Fruit fly (Drosophila melanogaster) whole organism, prepupa: ENCODE results near the gene OdsH.

Source experiments
- Blimp-1 ChIP-seq: fragments of 200-800 bp; sonication (Bioruptor generic); optimal IDR thresholded peaks from 3 replicates; lab custom pipeline; 2017; ENCODE audit warnings: missing biosample characterization, missing genetic modification characterization, mild to moderate bottlenecking, moderate library complexity, missing genetic modification reagents
- CG10631 ChIP-seq: fragments of 200-800 bp; sonication (Bioruptor generic); optimal IDR thresholded peaks from 2 replicates; lab custom pipeline; 2016; ENCODE audit warnings: missing biosample characterization, missing genetic modification characterization
- CG10669 ChIP-seq: fragments of 200-800 bp; sonication (Bioruptor generic); optimal IDR thresholded peaks from 3 replicates; lab custom pipeline; 2018; ENCODE audit warnings: missing biosample characterization, mild to moderate bottlenecking, missing genetic modification characterization, moderate library complexity
- CG11294 ChIP-seq: fragments of 200-800 bp; sonication (Bioruptor generic); IDR thresholded peaks from 2 replicates; pipeline ENCODE4 v1.3.6; 2022; ENCODE audit warnings: missing biosample characterization, missing genetic modification characterization
- CG11762 ChIP-seq: fragments of 200-800 bp; sonication (Bioruptor generic); optimal IDR thresholded peaks from 3 replicates; lab custom pipeline; 2016; ENCODE audit warnings: missing biosample characterization, missing genetic modification characterization; ENCODE audit not compliant: insufficient read depth
- CG11902 ChIP-seq: fragments of 200-800 bp; sonication (Bioruptor generic); optimal IDR thresholded peaks from 3 replicates; lab custom pipeline; 2016; ENCODE audit warnings: missing biosample characterization, missing genetic modification characterization
- CG1621 ChIP-seq: fragments of 200-800 bp; sonication (Bioruptor generic); optimal IDR thresholded peaks from 3 replicates; lab custom pipeline; 2018; ENCODE audit warnings: missing biosample characterization, mild to moderate bottlenecking, missing genetic modification characterization
- CG3032 ChIP-seq: fragments of 200-800 bp; optimal IDR thresholded peaks from 2 replicates; lab custom pipeline; 2019; ENCODE audit warnings: missing biosample characterization, mild to moderate bottlenecking, missing genetic modification characterization, moderate library complexity
- CG31627 ChIP-seq: fragments of 200-800 bp; sonication (Bioruptor generic); optimal IDR thresholded peaks from 3 replicates; lab custom pipeline; 2016; ENCODE audit warnings: missing biosample characterization, missing genetic modification characterization
- CG32006 ChIP-seq: fragments of 200-800 bp; sonication (Bioruptor generic); optimal IDR thresholded peaks from 3 replicates; lab custom pipeline; 2017; ENCODE audit warnings: missing biosample characterization, mild to moderate bottlenecking, missing genetic modification characterization
- CG4318 ChIP-seq: fragments of 200-800 bp; sonication (Bioruptor generic); optimal IDR thresholded peaks from 3 replicates; lab custom pipeline; 2017; ENCODE audit warnings: missing biosample characterization, mild to moderate bottlenecking, missing genetic modification characterization
- CG6276 ChIP-seq: fragments of 200-800 bp; sonication (Bioruptor generic); optimal IDR thresholded peaks from 2 replicates; lab custom pipeline; 2017; ENCODE audit warnings: missing biosample characterization, mild to moderate bottlenecking, missing genetic modification characterization
- CG6792 ChIP-seq: fragments of 200-800 bp; sonication (Bioruptor generic); optimal IDR thresholded peaks from 3 replicates; lab custom pipeline; 2016; ENCODE audit warnings: missing biosample characterization, missing genetic modification characterization
- CG6808 ChIP-seq: fragments of 200-800 bp; sonication (Bioruptor generic); optimal IDR thresholded peaks from 3 replicates; lab custom pipeline; 2017; ENCODE audit warnings: missing biosample characterization, missing genetic modification characterization, mild to moderate bottlenecking, moderate library complexity, missing genetic modification reagents
- CG6854 ChIP-seq: fragments of 200-800 bp; sonication (Bioruptor generic); optimal IDR thresholded peaks from 2 replicates; lab custom pipeline; 2017; ENCODE audit warnings: missing biosample characterization, mild to moderate bottlenecking, missing genetic modification characterization
- CG7368 ChIP-seq: fragments of 200-800 bp; sonication (Bioruptor generic); optimal IDR thresholded peaks from 3 replicates; lab custom pipeline; 2016; ENCODE audit warnings: missing biosample characterization, missing genetic modification characterization
- CG8119 ChIP-seq: fragments of 200-800 bp; sonication (Bioruptor generic); IDR thresholded peaks from 3 replicates; pipeline ENCODE4 v1.3.6; 2022; ENCODE audit warnings: missing biosample characterization, missing genetic modification characterization
- CG8319 ChIP-seq: fragments of 200-800 bp; sonication (Bioruptor generic); optimal IDR thresholded peaks from 3 replicates; lab custom pipeline; 2016; ENCODE audit warnings: missing biosample characterization, missing genetic modification characterization
- Eip78C ChIP-seq: fragments of 200-800 bp; sonication (Bioruptor generic); peaks from one replicate; lab custom pipeline; 2016; ENCODE audit warnings: missing biosample characterization, missing genetic modification characterization
- Eip93F ChIP-seq: fragments of 200-800 bp; sonication (Bioruptor generic); optimal IDR thresholded peaks from 2 replicates; lab custom pipeline; 2016; ENCODE audit warnings: missing biosample characterization, mild to moderate bottlenecking, missing genetic modification characterization
- Ets21C ChIP-seq: fragments of 200-800 bp; sonication (Bioruptor generic); optimal IDR thresholded peaks from 3 replicates; lab custom pipeline; 2016; ENCODE audit warnings: missing biosample characterization, missing genetic modification characterization
- Ets96B ChIP-seq: fragments of 200-800 bp; optimal IDR thresholded peaks from 2 replicates; lab custom pipeline; 2019; ENCODE audit warnings: missing biosample characterization, mild to moderate bottlenecking, missing genetic modification characterization, moderate library complexity
- Gug ChIP-seq: fragments of 200-800 bp; sonication (Bioruptor generic); IDR thresholded peaks from 2 replicates; pipeline ENCODE4 v1.3.6; 2022; ENCODE audit warnings: missing biosample characterization, missing genetic modification characterization
- Hr4 ChIP-seq: fragments of 200-800 bp; sonication (Bioruptor generic); optimal IDR thresholded peaks from 3 replicates; lab custom pipeline; 2016; ENCODE audit warnings: missing biosample characterization, missing genetic modification characterization
- OdsH ChIP-seq: fragments of 200-800 bp; sonication (Bioruptor generic); optimal IDR thresholded peaks from 3 replicates; lab custom pipeline; 2016; ENCODE audit warnings: missing biosample characterization, missing genetic modification characterization
- Smox ChIP-seq: fragments of 200-800 bp; sonication (Bioruptor generic); optimal IDR thresholded peaks from 3 replicates; lab custom pipeline; 2016; ENCODE audit warnings: missing biosample characterization, missing genetic modification characterization
- Sox14 ChIP-seq: fragments of 200-800 bp; sonication (Bioruptor generic); optimal IDR thresholded peaks from 3 replicates; lab custom pipeline; 2016; ENCODE audit warnings: missing biosample characterization, missing genetic modification characterization
- Sox15 ChIP-seq: fragments of 200-800 bp; sonication (Bioruptor generic); optimal IDR thresholded peaks from 3 replicates; lab custom pipeline; 2016; ENCODE audit warnings: missing biosample characterization, missing genetic modification characterization
- acj6 ChIP-seq: fragments of 200-800 bp; sonication (Bioruptor generic); optimal IDR thresholded peaks from 3 replicates; lab custom pipeline; 2016; ENCODE audit warnings: missing biosample characterization, missing genetic modification characterization
- dsx ChIP-seq: fragments of 200-800 bp; optimal IDR thresholded peaks from 3 replicates; lab custom pipeline; 2019; ENCODE audit warnings: missing biosample characterization, mild to moderate bottlenecking, missing genetic modification characterization, moderate library complexity; ENCODE audit not compliant: poor library complexity, severe bottlenecking
- net ChIP-seq: fragments of 200-800 bp; sonication (Bioruptor generic); optimal IDR thresholded peaks from 3 replicates; lab custom pipeline; 2016; ENCODE audit warnings: missing biosample characterization, missing genetic modification characterization
- pdm3 ChIP-seq: fragments of 200-800 bp; sonication (Bioruptor generic); optimal IDR thresholded peaks from 3 replicates; lab custom pipeline; 2016; ENCODE audit warnings: missing biosample characterization, missing genetic modification characterization
- salr ChIP-seq, 2 experiments: fragments of 200-800 bp; sonication (Bioruptor generic); optimal IDR thresholded peaks; 3 replicates each; lab custom pipeline; 2016 to 2018; ENCODE audit warnings: missing biosample characterization in 2 of 2, missing genetic modification characterization in 2 of 2, mild to moderate bottlenecking in 1 of 2
- ss ChIP-seq, 2 experiments: fragments of 200-800 bp; sonication (Bioruptor generic); optimal IDR thresholded peaks; 2 replicates in 1 of 2; 3 replicates in 1 of 2; lab custom pipeline; 2017 to 2018; ENCODE audit warnings: mild to moderate bottlenecking in 2 of 2, missing biosample characterization in 2 of 2, missing genetic modification characterization in 2 of 2, moderate library complexity in 1 of 2
- svp ChIP-seq: fragments of 200-800 bp; sonication (Bioruptor generic); peaks from one replicate; lab custom pipeline; 2016; ENCODE audit warnings: missing biosample characterization, missing genetic modification characterization
- vri ChIP-seq: fragments of 200-800 bp; sonication (Bioruptor generic); optimal IDR thresholded peaks from 3 replicates; lab custom pipeline; 2016; ENCODE audit warnings: missing biosample characterization, mild to moderate bottlenecking, missing genetic modification characterization

OdsH gene

DNA sequence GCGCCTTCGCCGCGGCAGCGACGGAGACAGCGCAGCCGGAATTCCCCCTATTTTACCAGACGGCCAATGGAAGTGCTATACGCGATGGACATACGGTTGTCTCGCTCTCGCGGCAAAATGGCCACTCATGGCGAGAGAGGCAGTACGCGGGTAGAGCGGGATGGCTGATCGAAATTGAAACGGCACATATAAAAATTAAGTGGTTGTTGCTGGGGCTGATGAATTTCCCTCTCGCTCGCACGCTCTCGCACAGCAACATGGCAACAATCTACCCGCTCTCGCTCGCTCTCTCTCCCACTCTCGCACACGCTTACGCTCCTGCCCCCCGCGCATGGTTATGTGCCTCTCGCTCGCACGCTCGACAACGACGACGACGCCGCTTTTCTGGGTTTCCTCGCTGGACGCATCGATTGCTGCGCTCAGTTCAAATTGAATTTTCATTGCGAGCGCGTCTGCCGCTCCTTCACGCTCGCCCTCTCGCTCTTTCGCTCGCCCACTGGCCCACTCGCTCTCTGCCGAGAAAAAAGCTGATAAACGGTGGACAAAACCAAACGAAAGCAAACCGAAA lies 22.6 kb upstream of the OdsH start, which contains the start of gene unc-4:
Gene unc-4, plus strand, starts transcription at position 440 of the 568 bp plus-strand sequence.
- TF ChIP-seq dsx (GFP tag; lab: Kevin White, UChicago) (peak; percentile 10), ss (GFP tag; optimal IDR thresholded peaks at IDR 0.05; lab: Kevin White, UChicago) (no peak), Sox14 (GFP tag; lab: Kevin White, UChicago) (peak; percentile 8)

DNA sequence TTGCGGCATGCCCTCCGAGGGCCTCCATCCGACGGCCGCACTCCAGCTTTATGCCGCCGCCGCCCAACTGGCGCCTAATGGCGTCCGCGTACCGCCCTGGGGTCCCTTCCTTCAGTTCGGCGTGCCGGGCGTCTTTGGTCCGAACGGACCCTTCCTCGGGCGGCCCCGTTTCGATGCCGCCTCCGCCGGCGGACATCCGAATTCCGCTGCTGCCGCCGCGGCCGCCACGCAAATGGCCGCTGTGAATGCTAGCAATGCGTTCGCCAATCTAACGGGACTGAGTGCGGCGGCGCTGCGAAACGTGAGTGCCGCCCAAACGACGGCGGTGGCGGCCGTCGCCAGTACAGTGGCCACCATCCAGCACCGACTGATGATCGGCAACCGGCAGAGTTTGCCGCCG lies 21.6 kb upstream of the OdsH start:
- TF ChIP-seq Blimp-1 (GFP tag; lab: Kevin White, UChicago) (no peak), net (GFP tag; lab: Kevin White, UChicago) (no peak), Hr4 (GFP tag; lab: Kevin White, UChicago) (no peak), CG11762 (no peak), OdsH (GFP tag; lab: Kevin White, UChicago) (no peak), CG6276 (no peak), Smox (GFP tag; lab: Kevin White, UChicago) (no peak), CG10631 (GFP tag; lab: Kevin White, UChicago) (no peak), CG8319 (GFP tag; lab: Kevin White, UChicago) (no peak), CG1621 (tag; lab: Kevin White, UChicago) (no peak)

DNA sequence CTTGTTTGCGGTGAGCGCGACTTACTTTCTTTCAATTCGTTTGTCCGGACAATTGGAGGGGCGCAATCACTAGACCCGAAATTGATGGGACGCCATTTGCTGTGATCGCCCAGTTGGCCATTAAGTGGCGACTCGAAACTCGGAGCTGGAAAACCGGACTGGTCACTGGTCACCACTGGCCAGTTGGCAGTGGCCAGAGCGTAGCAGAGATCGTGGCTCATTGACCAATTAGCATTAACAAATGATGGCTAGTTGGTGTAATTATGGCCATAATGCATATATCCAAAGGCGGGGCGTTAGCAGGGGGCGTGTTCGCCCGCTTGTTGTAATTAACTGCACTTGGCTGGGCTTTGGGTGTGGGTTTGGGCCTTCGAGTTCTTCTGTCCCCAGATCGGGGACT lies 18.9 kb upstream of the OdsH start:
- TF ChIP-seq CG6808 (GFP tag; lab: Kevin White, UChicago) (no peak), Hr4 (GFP tag; lab: Kevin White, UChicago) (no peak), CG6854 (GFP tag; lab: Kevin White, UChicago) (no peak), Gug (no peak), acj6 (GFP tag; lab: Kevin White, UChicago) (no peak), svp (no peak)

DNA sequence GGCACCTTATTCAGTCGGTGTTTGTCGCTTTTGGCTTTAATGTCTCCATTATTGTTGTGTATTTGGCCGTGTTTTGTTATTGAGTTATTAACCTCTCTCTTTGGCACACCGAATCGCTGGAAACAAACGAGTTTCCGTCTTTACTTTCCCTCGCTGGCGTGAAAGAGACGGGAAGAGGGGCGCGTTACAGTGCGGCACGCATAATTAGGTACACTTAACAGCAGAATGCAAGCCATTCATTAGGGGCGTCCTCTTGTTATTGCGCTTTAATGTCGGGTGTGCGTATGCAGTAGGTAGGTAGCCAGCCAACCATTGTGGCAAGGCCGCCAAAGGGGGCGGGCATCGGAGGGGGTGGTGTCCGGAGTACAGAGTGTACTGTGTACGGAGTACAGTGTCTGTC lies 16.3 kb upstream of the OdsH start:
- TF ChIP-seq CG8319 (GFP tag; lab: Kevin White, UChicago) (no peak), Blimp-1 (GFP tag; lab: Kevin White, UChicago) (peak; percentile 34), Sox15 (GFP tag; lab: Kevin White, UChicago) (no peak)

DNA sequence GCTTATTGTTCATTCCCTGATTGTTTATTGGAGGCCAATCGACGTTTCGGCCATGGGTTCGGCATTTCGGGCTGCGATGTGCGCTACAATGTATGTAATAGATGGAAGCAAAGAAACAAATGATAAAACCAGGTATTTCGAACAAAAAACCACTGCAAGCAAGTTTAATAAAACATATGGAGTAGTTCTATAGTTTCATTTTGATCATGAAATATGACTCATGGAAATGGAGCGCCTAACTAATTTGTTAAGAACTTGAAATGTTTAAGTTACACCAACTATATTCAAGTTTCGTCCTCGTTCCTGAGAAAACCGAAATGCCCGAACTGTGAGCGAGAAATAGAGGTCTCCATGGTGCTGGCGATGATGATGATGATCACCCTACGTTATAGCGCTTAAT lies 10.5 kb upstream of the OdsH start:
- TF ChIP-seq CG8119 (GFP tag; lab: Robert Waterston, UW) (no peak), CG4318 (no peak), ss (GFP tag; optimal IDR thresholded peaks at IDR 0.05; lab: Kevin White, UChicago) (peak in 1 of 2 experiments; percentile 25), Blimp-1 (GFP tag; lab: Kevin White, UChicago) (no peak), dsx (GFP tag; lab: Kevin White, UChicago) (peak; percentile 33), CG7368 (GFP tag; lab: Kevin White, UChicago) (no peak), CG32006 (GFP tag; lab: Kevin White, UChicago) (no peak), CG6792 (GFP tag; lab: Kevin White, UChicago) (no peak), CG6276 (no peak), Sox15 (GFP tag; lab: Kevin White, UChicago) (no peak), OdsH (GFP tag; lab: Kevin White, UChicago) (peak; percentile 45), CG6854 (GFP tag; lab: Kevin White, UChicago) (no peak), Ets21C (GFP tag; lab: Kevin White, UChicago) (no peak), salr (GFP tag; optimal IDR thresholded peaks at IDR 0.05; lab: Kevin White, UChicago) (no peak), net (GFP tag; lab: Kevin White, UChicago) (no peak), CG11762 (no peak), CG3032 (peak; percentile 49), CG10669 (GFP tag; lab: Kevin White, UChicago) (peak; percentile 51), CG31627 (GFP tag; lab: Kevin White, UChicago) (no peak), Sox14 (GFP tag; lab: Kevin White, UChicago) (no peak), CG11294 (no peak), Gug (no peak), Smox (GFP tag; lab: Kevin White, UChicago) (no peak), pdm3 (GFP tag; lab: Kevin White, UChicago) (no peak), Eip93F (no peak), vri (no peak), Eip78C (GFP tag; lab: Kevin White, UChicago) (peak; percentile 64), Ets96B (tag; lab: Kevin White, UChicago) (peak; percentile 45), CG1621 (tag; lab: Kevin White, UChicago) (no peak), CG11902 (GFP tag; lab: Kevin White, UChicago) (no peak), CG6808 (GFP tag; lab: Kevin White, UChicago) (peak; percentile 47)
